Fruit fly (Drosophila melanogaster) whole organism, embryonic: ENCODE results near the gene Cat.

ENCODE experiments used
- Abd-B ChIP-seq: fragments of 200-800 bp; sonication (Bioruptor generic); optimal IDR thresholded peaks from 2 replicates; lab custom pipeline; 2018; ENCODE audit warnings: missing biosample characterization, mild to moderate bottlenecking, missing genetic modification characterization, moderate library complexity
- Atf3 ChIP-seq: fragments of 200-800 bp; sonication (Bioruptor generic); optimal IDR thresholded peaks from 3 replicates; lab custom pipeline; 2016; ENCODE audit warnings: missing biosample characterization, missing genetic modification characterization
- CG10366 ChIP-seq: fragments of 200-800 bp; sonication (Bioruptor generic); IDR thresholded peaks from 2 replicates; pipeline ENCODE4 v1.3.6; 2022; ENCODE audit warnings: missing biosample characterization, missing genetic modification characterization
- CG13624 ChIP-seq: fragments of 200-800 bp; sonication (Bioruptor generic); optimal IDR thresholded peaks from 2 replicates; lab custom pipeline; 2016; ENCODE audit warnings: missing biosample characterization, missing genetic modification characterization
- CG13894 ChIP-seq: fragments of 200-800 bp; sonication (Bioruptor generic); optimal IDR thresholded peaks from 3 replicates; lab custom pipeline; 2018; ENCODE audit warnings: missing biosample characterization, mild to moderate bottlenecking, missing genetic modification characterization, moderate library complexity
- CG14050 ChIP-seq: fragments of 200-800 bp; sonication (Bioruptor generic); IDR thresholded peaks from 3 replicates; pipeline ENCODE4 v1.3.6; 2022; ENCODE audit warnings: missing biosample characterization, missing genetic modification characterization
- CG14965 ChIP-seq: fragments of 200-800 bp; sonication (Bioruptor generic); optimal IDR thresholded peaks from 2 replicates; lab custom pipeline; 2016; ENCODE audit warnings: missing biosample characterization, missing genetic modification characterization, borderline replicate concordance
- CG15514 ChIP-seq: fragments of 200-800 bp; sonication (Bioruptor generic); optimal IDR thresholded peaks from 3 replicates; lab custom pipeline; 2017; ENCODE audit warnings: missing biosample characterization, missing genetic modification characterization, mild to moderate bottlenecking, moderate library complexity, missing genetic modification reagents
- CG1602 ChIP-seq: fragments of 200-800 bp; sonication (Bioruptor generic); optimal IDR thresholded peaks from 3 replicates; lab custom pipeline; 2016; ENCODE audit warnings: missing biosample characterization, missing genetic modification characterization
- CG18011 ChIP-seq: fragments of 200-800 bp; sonication (Bioruptor generic); optimal IDR thresholded peaks from 2 replicates; lab custom pipeline; 2017; ENCODE audit warnings: missing biosample characterization, missing genetic modification characterization, mild to moderate bottlenecking, moderate library complexity, missing genotype
- CG2678 ChIP-seq: fragments of 200-800 bp; sonication (Bioruptor generic); optimal IDR thresholded peaks from 3 replicates; lab custom pipeline; 2019; ENCODE audit warnings: missing biosample characterization, mild to moderate bottlenecking, missing genetic modification characterization, moderate library complexity
- CG3065 ChIP-seq: fragments of 200-800 bp; sonication (Bioruptor generic); optimal IDR thresholded peaks from 2 replicates; lab custom pipeline; 2016; ENCODE audit warnings: missing biosample characterization, missing genetic modification characterization
- CG34376 ChIP-seq: fragments of 200-800 bp; sonication (Bioruptor generic); optimal IDR thresholded peaks from 2 replicates; lab custom pipeline; 2018; ENCODE audit warnings: missing biosample characterization, mild to moderate bottlenecking, missing genetic modification characterization
- CG3726 ChIP-seq: fragments of 200-800 bp; sonication (Bioruptor generic); IDR thresholded peaks from 3 replicates; pipeline ENCODE4, ENCODE4 v1.3.6; 2022; ENCODE audit warnings: missing biosample characterization, missing genetic modification characterization
- CG3838 ChIP-seq: fragments of 200-800 bp; sonication (Bioruptor generic); optimal IDR thresholded peaks from 3 replicates; lab custom pipeline; 2016; ENCODE audit warnings: missing biosample characterization, missing genetic modification characterization
- CG4707 ChIP-seq: fragments of 200-800 bp; sonication (Bioruptor generic); optimal IDR thresholded peaks from 2 replicates; lab custom pipeline; 2018; ENCODE audit warnings: missing biosample characterization, mild to moderate bottlenecking, missing genetic modification characterization, moderate library complexity
- Chrac-16 ChIP-seq: fragments of 200-800 bp; sonication (Bioruptor generic); optimal IDR thresholded peaks from 3 replicates; lab custom pipeline; 2016; ENCODE audit warnings: missing biosample characterization, missing genetic modification characterization
- Dref ChIP-seq: fragments of 200-800 bp; sonication (Bioruptor generic); IDR thresholded peaks from 2 replicates; pipeline ENCODE4 v1.3.6; 2022; ENCODE audit warnings: missing biosample characterization, missing genetic modification characterization
- H15 ChIP-seq: fragments of 200-800 bp; sonication (Bioruptor generic); IDR thresholded peaks from 3 replicates; pipeline ENCODE4 v1.3.6; 2022; ENCODE audit warnings: missing biosample characterization, missing genetic modification characterization
- HLH3B ChIP-seq: fragments of 200-800 bp; sonication (Bioruptor generic); IDR thresholded peaks from 2 replicates; pipeline ENCODE4 v1.3.6; 2022; ENCODE audit warnings: missing biosample characterization, missing genetic modification characterization
- HLHmδ ChIP-seq: fragments of 200-800 bp; sonication (Bioruptor generic); optimal IDR thresholded peaks from 2 replicates; lab custom pipeline; 2018; ENCODE audit warnings: missing biosample characterization, mild to moderate bottlenecking, missing genetic modification characterization, moderate library complexity
- Hey ChIP-seq: fragments of 200-800 bp; sonication (Bioruptor generic); optimal IDR thresholded peaks from 3 replicates; lab custom pipeline; 2018; ENCODE audit warnings: missing biosample characterization, mild to moderate bottlenecking, missing genetic modification characterization
- Mes4 ChIP-seq: fragments of 200-800 bp; sonication (Bioruptor generic); optimal IDR thresholded peaks from 2 replicates; lab custom pipeline; 2016; ENCODE audit warnings: missing biosample characterization, missing genetic modification characterization
- NFAT ChIP-seq: fragments of 200-800 bp; sonication (Bioruptor generic); IDR thresholded peaks from 2 replicates; pipeline ENCODE4 v1.3.6; 2022; ENCODE audit warnings: missing biosample characterization, missing genetic modification characterization
- NK7.1 ChIP-seq: fragments of 200-800 bp; sonication (Bioruptor generic); optimal IDR thresholded peaks from 3 replicates; lab custom pipeline; 2016; ENCODE audit warnings: missing biosample characterization, missing genetic modification characterization
- Oli ChIP-seq: fragments of 200-800 bp; sonication (Bioruptor generic); optimal IDR thresholded peaks from 2 replicates; lab custom pipeline; 2018; ENCODE audit warnings: missing biosample characterization, mild to moderate bottlenecking, missing genetic modification characterization, moderate library complexity
- Taf1 ChIP-seq: fragments of 200-800 bp; sonication (Bioruptor generic); IDR thresholded peaks from 2 replicates; pipeline ENCODE4 v1.3.6; 2022; ENCODE audit warnings: missing biosample characterization, missing genetic modification characterization
- ara ChIP-seq: fragments of 200-800 bp; sonication (Bioruptor generic); IDR thresholded peaks from 2 replicates; pipeline ENCODE4 v1.3.6; 2022; ENCODE audit warnings: missing biosample characterization, missing genetic modification characterization
- cad ChIP-seq: fragments of >200 bp; optimal IDR thresholded peaks from 2 replicates; lab custom pipeline; 2017; ENCODE audit warnings: missing biosample characterization, missing genetic modification characterization
- ci ChIP-seq: fragments of 200-800 bp; sonication (Bioruptor generic); IDR thresholded peaks from 3 replicates; pipeline ENCODE4 v1.3.6; 2022; ENCODE audit warnings: missing biosample characterization, missing genetic modification characterization
- crp ChIP-seq, 2 experiments: fragments of 200-800 bp; sonication (Bioruptor generic); optimal IDR thresholded peaks; 2 replicates in 1 of 2; 3 replicates in 1 of 2; lab custom pipeline; 2017; ENCODE audit warnings: missing biosample characterization in 2 of 2, missing genetic modification characterization in 2 of 2, mild to moderate bottlenecking in 1 of 2, moderate library complexity in 1 of 2
- cwo ChIP-seq: fragments of 200-800 bp; sonication (Bioruptor generic); optimal IDR thresholded peaks from 3 replicates; lab custom pipeline; 2017; ENCODE audit warnings: missing biosample characterization, missing genetic modification characterization, mild to moderate bottlenecking, moderate library complexity, missing genetic modification reagents
- dan ChIP-seq: fragments of 200-800 bp; sonication (Bioruptor generic); IDR thresholded peaks from 2 replicates; pipeline ENCODE4 v1.3.6; 2022; ENCODE audit warnings: missing biosample characterization, missing genetic modification characterization
- dysf ChIP-seq: fragments of 200-800 bp; sonication (Bioruptor generic); IDR thresholded peaks from 3 replicates; pipeline ENCODE4 v1.3.6; 2022; ENCODE audit warnings: missing biosample characterization, missing genetic modification characterization
- en ChIP-seq: fragments of 200-800 bp; sonication (Bioruptor generic); optimal IDR thresholded peaks from 2 replicates; lab custom pipeline; 2016; ENCODE audit warnings: missing biosample characterization, missing genetic modification characterization
- grau ChIP-seq: fragments of 200-800 bp; optimal IDR thresholded peaks from 3 replicates; lab custom pipeline; 2019; ENCODE audit warnings: missing biosample characterization, mild to moderate bottlenecking, missing genetic modification characterization, moderate library complexity
- grn ChIP-seq: fragments of 200-800 bp; sonication (Bioruptor generic); optimal IDR thresholded peaks from 3 replicates; lab custom pipeline; 2017; ENCODE audit warnings: missing biosample characterization, missing genetic modification characterization
- ken ChIP-seq: fragments of 200-800 bp; sonication (Bioruptor generic); IDR thresholded peaks from 3 replicates; pipeline ENCODE4 v1.3.6; 2022; ENCODE audit warnings: missing biosample characterization, missing genetic modification characterization
- lbe ChIP-seq: fragments of 200-800 bp; sonication (Bioruptor generic); optimal IDR thresholded peaks from 2 replicates; lab custom pipeline; 2016; ENCODE audit warnings: missing biosample characterization, mild to moderate bottlenecking, missing genetic modification characterization
- nmo ChIP-seq: fragments of 200-800 bp; sonication (Bioruptor generic); optimal IDR thresholded peaks from 2 replicates; lab custom pipeline; 2018; ENCODE audit warnings: missing biosample characterization, mild to moderate bottlenecking, missing genetic modification characterization, moderate library complexity
- peb ChIP-seq: fragments of 200-800 bp; sonication (Bioruptor generic); IDR thresholded peaks from 2 replicates; pipeline ENCODE4 v1.3.6; 2022; ENCODE audit warnings: missing biosample characterization, missing genetic modification characterization
- sd ChIP-seq: fragments of 200-800 bp; sonication (Bioruptor generic); optimal IDR thresholded peaks from 3 replicates; lab custom pipeline; 2018; ENCODE audit warnings: missing biosample characterization, mild to moderate bottlenecking, missing genetic modification characterization, moderate library complexity
- sens ChIP-seq: fragments of 200-800 bp; sonication (Bioruptor generic); peaks from one replicate; lab custom pipeline; 2016; ENCODE audit warnings: missing biosample characterization, missing genetic modification characterization
- seq ChIP-seq: fragments of 200-800 bp; sonication (Bioruptor generic); IDR thresholded peaks from 2 replicates; pipeline ENCODE4 v1.3.6; 2022; ENCODE audit warnings: missing biosample characterization, missing genetic modification characterization
- sima ChIP-seq: fragments of 200-800 bp; sonication (Bioruptor generic); optimal IDR thresholded peaks from 2 replicates; lab custom pipeline; 2016; ENCODE audit warnings: missing biosample characterization, missing genetic modification characterization
- so ChIP-seq: fragments of 200-800 bp; sonication (Bioruptor generic); IDR thresholded peaks from 3 replicates; pipeline ENCODE4 v1.3.6; 2022; ENCODE audit warnings: missing biosample characterization, missing genetic modification characterization
- stwl ChIP-seq: fragments of 200-800 bp; sonication (Bioruptor generic); optimal IDR thresholded peaks from 3 replicates; lab custom pipeline; 2018; ENCODE audit warnings: missing biosample characterization, mild to moderate bottlenecking, missing genetic modification characterization, moderate library complexity
- unc-4 ChIP-seq: fragments of 200-800 bp; sonication (Bioruptor generic); IDR thresholded peaks from 2 replicates; pipeline ENCODE4 v1.3.6; 2022; ENCODE audit warnings: missing biosample characterization, missing genetic modification characterization; ENCODE audit not compliant: partially characterized antibody
- zen ChIP-seq: fragments of 200-800 bp; sonication (Bioruptor generic); optimal IDR thresholded peaks from 3 replicates; lab custom pipeline; 2018; ENCODE audit warnings: missing biosample characterization, mild to moderate bottlenecking, missing genetic modification characterization, moderate library complexity
- zfh2 ChIP-seq: fragments of 200-800 bp; sonication (Bioruptor generic); optimal IDR thresholded peaks from 2 replicates; lab custom pipeline; 2016; ENCODE audit warnings: missing biosample characterization, missing genetic modification characterization

The Cat gene

DNA sequence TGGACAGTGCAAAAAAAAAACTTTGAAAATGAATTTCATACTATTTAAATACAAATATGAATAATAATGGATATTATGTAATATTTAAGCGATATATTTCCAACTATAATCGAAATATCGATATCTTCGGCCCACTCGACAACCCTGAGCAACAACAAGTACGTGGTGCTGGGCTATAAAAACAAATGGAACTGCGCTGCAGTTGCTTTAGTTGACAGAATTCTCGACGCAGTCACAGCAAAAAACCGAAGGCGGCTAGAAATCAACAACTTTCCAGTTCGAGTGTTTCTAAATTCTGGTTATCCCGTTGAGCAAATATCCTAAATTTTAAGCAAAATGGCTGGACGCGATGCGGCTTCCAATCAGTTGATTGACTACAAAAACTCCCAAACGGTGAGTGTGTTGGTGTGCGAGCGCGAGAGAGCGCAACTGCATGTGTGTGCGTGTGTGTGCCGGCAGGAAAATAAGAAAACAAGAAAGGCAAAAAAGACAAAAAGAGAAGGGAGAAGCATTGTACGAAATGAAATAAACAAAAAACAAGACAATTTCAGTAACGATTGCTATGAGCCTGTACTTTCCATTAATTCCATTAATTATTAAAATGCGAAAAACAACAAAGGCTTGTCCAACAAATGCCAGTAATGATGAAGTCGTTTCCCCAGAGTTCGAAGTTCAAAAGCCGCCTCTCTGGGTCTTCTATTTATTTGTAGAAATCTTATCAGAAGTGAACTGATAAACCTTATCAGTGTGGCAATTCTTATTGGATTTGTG is at the start of gene Cat (continued):
- peak; percentile 91 for TF ChIP-seq unc-4 (GFP tag; lab: Robert Waterston, UW)
- no peak for TF ChIP-seq Mes4 (GFP tag; lab: Kevin White, UChicago)
- peak; percentile 45 for TF ChIP-seq stwl (tag; lab: Kevin White, UChicago)
- peak; percentile 46 for TF ChIP-seq grau (tag; lab: Kevin White, UChicago)
- TF ChIP-seq sima (GFP tag; lab: Kevin White, UChicago): no peak
- peak; percentile 3 for TF ChIP-seq CG4707 (GFP tag; lab: Kevin White, UChicago)
- peak; percentile 12 for TF ChIP-seq cad (GFP tag; lab: Kevin White, UChicago)
- TF ChIP-seq nmo (GFP tag; lab: Kevin White, UChicago): peak; percentile 45
- TF ChIP-seq CG13624 (GFP tag; lab: Kevin White, UChicago): peak; percentile 42
- no peak for TF ChIP-seq ken
- peak; percentile 16 for TF ChIP-seq zen (tag; lab: Kevin White, UChicago)
- TF ChIP-seq Abd-B (GFP tag; lab: Kevin White, UChicago): peak; percentile 78
- no peak for TF ChIP-seq CG3838 (GFP tag; lab: Kevin White, UChicago)
- no peak for TF ChIP-seq NK7.1
- TF ChIP-seq CG18011: no peak
- TF ChIP-seq Taf1 (GFP tag; lab: Robert Waterston, UW): no peak
- peak; percentile 46 for TF ChIP-seq CG2678 (tag; lab: Kevin White, UChicago)
- TF ChIP-seq CG34376 (GFP tag; lab: Kevin White, UChicago): peak; percentile 14
- TF ChIP-seq CG3726: no peak
- TF ChIP-seq CG14965 (GFP tag; lab: Kevin White, UChicago): no peak
- TF ChIP-seq lbe (GFP tag; lab: Kevin White, UChicago): peak; percentile 66
- no peak for TF ChIP-seq so (GFP tag; lab: Robert Waterston, UW)
- TF ChIP-seq sd: peak; percentile 22
- TF ChIP-seq ci: peak; percentile 52; the same call in 2 of the 3 replicates
- TF ChIP-seq CG1602 (GFP tag; lab: Kevin White, UChicago): no peak
- no peak for TF ChIP-seq HLHmδ
- peak; percentile 90 for TF ChIP-seq sens (GFP tag; lab: Kevin White, UChicago)
- TF ChIP-seq CG10366 (GFP tag; lab: Robert Waterston, UW): no peak
- no peak for TF ChIP-seq ara
- TF ChIP-seq CG3065 (GFP tag; lab: Kevin White, UChicago): no peak
- TF ChIP-seq seq (GFP tag; lab: Robert Waterston, UW): no peak
- no peak for TF ChIP-seq Hey (tag; lab: Kevin White, UChicago)
- no peak for TF ChIP-seq Oli (tag; lab: Kevin White, UChicago)
- no peak for TF ChIP-seq CG14050 (GFP tag; lab: Robert Waterston, UW)
- TF ChIP-seq cwo (GFP tag; lab: Kevin White, UChicago): no peak
- no peak for TF ChIP-seq en (GFP tag; lab: Kevin White, UChicago)
- TF ChIP-seq peb (GFP tag; lab: Robert Waterston, UW): no peak
- no peak for TF ChIP-seq HLH3B (GFP tag; lab: Robert Waterston, UW)
- TF ChIP-seq NFAT: no peak
- TF ChIP-seq CG13894 (tag; lab: Kevin White, UChicago): no peak
- TF ChIP-seq H15 (GFP tag; lab: Robert Waterston, UW): no peak
- TF ChIP-seq Dref: no peak; the same call in 1 of the 2 replicates
- peak in 1 of 2 experiments; percentile 12 for TF ChIP-seq crp (GFP tag; optimal IDR thresholded peaks at IDR 0.05; lab: Kevin White, UChicago)
- TF ChIP-seq CG15514 (GFP tag; lab: Kevin White, UChicago): peak; percentile 45
- TF ChIP-seq grn (GFP tag; lab: Kevin White, UChicago): no peak
- no peak for TF ChIP-seq dan (GFP tag; lab: Robert Waterston, UW)
- TF ChIP-seq Atf3 (GFP tag; lab: Kevin White, UChicago): no peak
- peak; percentile 22 for TF ChIP-seq zfh2 (GFP tag; lab: Kevin White, UChicago)
- no peak; the same call in 2 of the 3 replicates for TF ChIP-seq dysf (GFP tag; lab: Robert Waterston, UW)
- peak; percentile 27 for TF ChIP-seq Chrac-16
